5 fruit fly cellular contexts compared by ENCODE assay signal in the genomic region with DNA sequence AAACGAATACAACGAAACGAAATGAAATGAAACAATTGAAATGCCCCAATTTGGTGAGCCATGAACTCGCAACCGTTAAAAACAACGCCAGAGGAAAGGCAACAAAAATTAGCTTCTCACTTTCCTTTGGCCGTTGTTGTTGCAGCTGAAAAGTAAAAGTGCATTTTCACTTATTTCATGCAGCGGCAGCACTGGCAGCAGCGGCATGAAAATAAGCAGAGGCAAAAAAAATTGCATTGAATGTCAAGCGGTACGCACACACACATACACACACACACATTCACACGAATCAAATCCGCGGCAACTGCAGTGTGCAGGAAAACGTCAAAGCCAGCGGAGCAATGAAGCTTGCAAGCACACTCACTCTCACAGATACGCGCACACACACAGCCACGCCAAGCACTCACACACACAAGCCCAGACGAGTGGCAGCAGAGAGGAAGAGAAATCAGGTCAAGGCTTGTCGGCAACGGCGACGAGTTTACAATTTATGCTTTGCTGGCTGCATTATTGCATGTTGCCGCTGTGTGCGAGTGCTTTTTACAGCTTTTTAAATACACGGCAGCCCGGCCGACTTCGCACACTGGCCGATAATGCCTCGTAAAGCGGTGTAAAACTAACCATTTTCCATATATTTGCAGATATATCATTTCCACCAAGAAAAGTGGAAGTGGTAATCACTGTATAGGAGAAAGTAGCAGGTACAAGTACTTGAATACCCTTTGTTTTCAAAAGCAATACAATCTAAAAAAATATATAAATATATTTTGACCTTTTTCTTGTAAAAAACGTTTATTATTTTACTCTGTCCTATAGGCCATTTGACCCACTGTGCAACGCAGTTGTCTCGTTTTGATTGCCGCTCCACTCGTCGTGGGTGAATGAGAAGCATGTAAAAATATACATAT.
A peak's percentile ranks its signal among the peaks of the same experiment; 100 is the strongest.
TF ChIP-seq lines count a peak whose summit lies in the region.

No protein-coding gene starts in this region.

- TF ChIP-seq CTCF in whole organism, embryonic (GFP tag; optimal IDR thresholded peaks at IDR 0.05; lab: Kevin White, UChicago), result peak; percentile 34

TF ChIP-seq in whole organism, adult, 20 proteins besides CTCF, POLR2A, EP300 and RAD21:
- TF ChIP-seq Hr96 (GFP tag; optimal IDR thresholded peaks at IDR 0.05; lab: Kevin White, UChicago) (no peak), toe (GFP tag; optimal IDR thresholded peaks at IDR 0.05; lab: Kevin White, UChicago) (peak; percentile 20), kay (GFP tag; lab: Kevin White, UChicago; ENCODE audit: borderline replicate concordance) (peak; percentile 19), CG7101 (tag; optimal IDR thresholded peaks at IDR 0.05; lab: Kevin White, UChicago) (peak; percentile 49), CG12768 (GFP tag; optimal IDR thresholded peaks at IDR 0.05; lab: Kevin White, UChicago) (peak; percentile 75), CG33017 (tag; optimal IDR thresholded peaks at IDR 0.05; lab: Kevin White, UChicago) (peak; percentile 41), CG14711 (tag; optimal IDR thresholded peaks at IDR 0.05; lab: Kevin White, UChicago) (peak; percentile 41), cic (GFP tag; optimal IDR thresholded peaks at IDR 0.05; lab: Kevin White, UChicago) (peak; percentile 19), Mnt (GFP tag; optimal IDR thresholded peaks at IDR 0.05; lab: Kevin White, UChicago) (no peak), CG1620 (GFP tag; optimal IDR thresholded peaks at IDR 0.05; lab: Kevin White, UChicago) (no peak), bab1 (GFP tag; optimal IDR thresholded peaks at IDR 0.05; lab: Kevin White, UChicago) (peak; percentile 36), CG11617 (GFP tag; optimal IDR thresholded peaks at IDR 0.05; lab: Kevin White, UChicago) (peak; percentile 8), pad (GFP tag; optimal IDR thresholded peaks at IDR 0.05; lab: Kevin White, UChicago) (peak; percentile 51), tj (GFP tag; optimal IDR thresholded peaks at IDR 0.05; lab: Kevin White, UChicago) (peak; percentile 87), CG7045 (GFP tag; optimal IDR thresholded peaks at IDR 0.05; lab: Kevin White, UChicago) (peak; percentile 62), CG5204 (GFP tag; optimal IDR thresholded peaks at IDR 0.05; lab: Kevin White, UChicago) (no peak)

TF ChIP-seq in whole organism, embryonic, 481 proteins besides CTCF, POLR2A, EP300 and RAD21 (continues in another document):
- TF ChIP-seq CG18476 (GFP tag; optimal IDR thresholded peaks at IDR 0.05; lab: Kevin White, UChicago), result peak; percentile 30
- peak; percentile 22 for TF ChIP-seq CG15514 (GFP tag; optimal IDR thresholded peaks at IDR 0.05; lab: Kevin White, UChicago)
- TF ChIP-seq unpg (GFP tag; optimal IDR thresholded peaks at IDR 0.05; lab: Kevin White, UChicago), result peak; percentile 79
- no peak for TF ChIP-seq pita (GFP tag; optimal IDR thresholded peaks at IDR 0.05; lab: Kevin White, UChicago)
- no peak for TF ChIP-seq disco-r (GFP tag; optimal IDR thresholded peaks at IDR 0.05; lab: Kevin White, UChicago)
- peak; percentile 75 for TF ChIP-seq Xbp1 (GFP tag; optimal IDR thresholded peaks at IDR 0.05; lab: Kevin White, UChicago)
- TF ChIP-seq CG17912 (GFP tag; optimal IDR thresholded peaks at IDR 0.05; lab: Kevin White, UChicago), result peak; percentile 6
- TF ChIP-seq Mrtf (GFP tag; IDR thresholded peaks at IDR 0.05; lab: Robert Waterston, UW), result peak; percentile 53; the same call in 1 of the 3 replicates
- peak in 1 of 2 experiments; percentile 71 for TF ChIP-seq Hr78 (GFP tag; optimal IDR thresholded peaks at IDR 0.05; lab: Kevin White, UChicago)
- peak; percentile 64 for TF ChIP-seq Ada2b (GFP tag; IDR thresholded peaks at IDR 0.05; lab: Robert Waterston, UW)
- TF ChIP-seq maf-S (GFP tag; optimal IDR thresholded peaks at IDR 0.05; lab: Kevin White, UChicago), result no peak
- TF ChIP-seq CG10654 (GFP tag; optimal IDR thresholded peaks at IDR 0.05; lab: Kevin White, UChicago), result peak; percentile 62
- no peak for TF ChIP-seq cad (GFP tag; optimal IDR thresholded peaks at IDR 0.05; lab: Kevin White, UChicago)
- TF ChIP-seq CG9727 (GFP tag; optimal IDR thresholded peaks at IDR 0.05; lab: Kevin White, UChicago), result peak; percentile 30
- TF ChIP-seq mirr (GFP tag; optimal IDR thresholded peaks at IDR 0.05; lab: Kevin White, UChicago), result no peak
- TF ChIP-seq vvl (GFP tag; IDR thresholded peaks at IDR 0.05; lab: Robert Waterston, UW), result peak; percentile 81

TF ChIP-seq in whole organism, prepupa, 60 proteins besides CTCF, POLR2A, EP300 and RAD21 (continues in another document):
- peak; percentile 81 for TF ChIP-seq CG11902 (GFP tag; optimal IDR thresholded peaks at IDR 0.05; lab: Kevin White, UChicago)
- TF ChIP-seq CG16779 (tag; optimal IDR thresholded peaks at IDR 0.05; lab: Kevin White, UChicago), result peak; percentile 70
- peak; percentile 82 to 84 for TF ChIP-seq ss (GFP tag; optimal IDR thresholded peaks at IDR 0.05; lab: Kevin White, UChicago)
- peak; percentile 90 for TF ChIP-seq OdsH (GFP tag; optimal IDR thresholded peaks at IDR 0.05; lab: Kevin White, UChicago)
- no peak for TF ChIP-seq Hr38 (GFP tag; optimal IDR thresholded peaks at IDR 0.05; lab: Kevin White, UChicago)
- peak; percentile 76 for TF ChIP-seq CG11762 (GFP tag; optimal IDR thresholded peaks at IDR 0.05; lab: Kevin White, UChicago; ENCODE audit: insufficient read depth)
- peak; percentile 78 for TF ChIP-seq spab (GFP tag; optimal IDR thresholded peaks at IDR 0.05; lab: Kevin White, UChicago)
- TF ChIP-seq CG10631 (GFP tag; optimal IDR thresholded peaks at IDR 0.05; lab: Kevin White, UChicago), result peak; percentile 83
- peak; percentile 66 for TF ChIP-seq cyc (GFP tag; optimal IDR thresholded peaks at IDR 0.05; lab: Kevin White, UChicago)
- TF ChIP-seq Sox14 (GFP tag; optimal IDR thresholded peaks at IDR 0.05; lab: Kevin White, UChicago), result peak; percentile 72
- TF ChIP-seq Ets21C (GFP tag; optimal IDR thresholded peaks at IDR 0.05; lab: Kevin White, UChicago), result peak; percentile 58
- TF ChIP-seq CG3032 (tag; optimal IDR thresholded peaks at IDR 0.05; lab: Kevin White, UChicago), result peak; percentile 84
- peak; percentile 80 for TF ChIP-seq Met (GFP tag; optimal IDR thresholded peaks at IDR 0.05; lab: Kevin White, UChicago)
- TF ChIP-seq CG6792 (GFP tag; optimal IDR thresholded peaks at IDR 0.05; lab: Kevin White, UChicago), result peak; percentile 87
- peak; percentile 97 for TF ChIP-seq svp (GFP tag; lab: Kevin White, UChicago)
- TF ChIP-seq fd85E (GFP tag; optimal IDR thresholded peaks at IDR 0.05; lab: Kevin White, UChicago), result no peak
- TF ChIP-seq CG8319 (GFP tag; optimal IDR thresholded peaks at IDR 0.05; lab: Kevin White, UChicago), result peak; percentile 60

TF ChIP-seq in whole organism, pupa, 21 proteins besides CTCF, POLR2A, EP300 and RAD21 (continues in another document):
- TF ChIP-seq CG17806 (tag; optimal IDR thresholded peaks at IDR 0.05; lab: Kevin White, UChicago) (peak; percentile 78), EcR (GFP tag; optimal IDR thresholded peaks at IDR 0.05; lab: Kevin White, UChicago) (peak; percentile 95), Snoo (tag; optimal IDR thresholded peaks at IDR 0.05; lab: Kevin White, UChicago) (peak; percentile 82), D1 (tag; optimal IDR thresholded peaks at IDR 0.05; lab: Kevin White, UChicago) (peak; percentile 59), CG8301 (tag; optimal IDR thresholded peaks at IDR 0.05; lab: Kevin White, UChicago) (peak; percentile 74), CG10348 (GFP tag; IDR thresholded peaks at IDR 0.05; lab: Robert Waterston, UW) (peak; percentile 68; the same call in 1 of the 2 replicates), CG9948 (tag; optimal IDR thresholded peaks at IDR 0.05; lab: Kevin White, UChicago) (peak; percentile 80), CG13204 (GFP tag; optimal IDR thresholded peaks at IDR 0.05; lab: Kevin White, UChicago) (peak; percentile 92), CG32121 (GFP tag; IDR thresholded peaks at IDR 0.05; lab: Robert Waterston, UW) (peak; percentile 88), Pif1A (GFP tag; optimal IDR thresholded peaks at IDR 0.05; lab: Kevin White, UChicago) (peak; percentile 80), Pif1B (GFP tag; optimal IDR thresholded peaks at IDR 0.05; lab: Kevin White, UChicago) (peak; percentile 83), CG8159 (tag; optimal IDR thresholded peaks at IDR 0.05; lab: Kevin White, UChicago) (peak; percentile 89), rn (GFP tag; IDR thresholded peaks at IDR 0.05; lab: Robert Waterston, UW) (peak; percentile 65), fd96Ca (GFP tag; IDR thresholded peaks at IDR 0.05; lab: Robert Waterston, UW) (peak; percentile 79), CG14655 (GFP tag; optimal IDR thresholded peaks at IDR 0.05; lab: Kevin White, UChicago) (peak; percentile 75), CG12605 (GFP tag; IDR thresholded peaks at IDR 0.05; lab: Robert Waterston, UW) (no peak; the same call in 1 of the 2 replicates), CG4496 (GFP tag; IDR thresholded peaks at IDR 0.05; lab: Robert Waterston, UW) (peak; percentile 76)

TF ChIP-seq in whole organism, wandering third instar larva, 38 proteins besides CTCF, POLR2A, EP300 and RAD21 (continues in another document):
- no peak for TF ChIP-seq tai (GFP tag; optimal IDR thresholded peaks at IDR 0.05; lab: Kevin White, UChicago)
- peak; percentile 45 for TF ChIP-seq ey (GFP tag; optimal IDR thresholded peaks at IDR 0.05; lab: Kevin White, UChicago)
- TF ChIP-seq dl (GFP tag; optimal IDR thresholded peaks at IDR 0.05; lab: Kevin White, UChicago; ENCODE audit: insufficient read depth in 1 of 2, partially characterized antibody in 2 of 2), result peak in 1 of 2 experiments; percentile 29
- TF ChIP-seq GATAd (GFP tag; optimal IDR thresholded peaks at IDR 0.05; lab: Kevin White, UChicago), result no peak
- peak; percentile 69 for TF ChIP-seq Sp1 (GFP tag; optimal IDR thresholded peaks at IDR 0.05; lab: Kevin White, UChicago)
- peak; percentile 24 for TF ChIP-seq CG9705 (GFP tag; optimal IDR thresholded peaks at IDR 0.05; lab: Kevin White, UChicago)
- TF ChIP-seq fru (GFP tag; optimal IDR thresholded peaks at IDR 0.05; lab: Kevin White, UChicago), result peak; percentile 76
- peak; percentile 78 for TF ChIP-seq rgr (GFP tag; optimal IDR thresholded peaks at IDR 0.05; lab: Kevin White, UChicago)
- TF ChIP-seq Vsx2 (GFP tag; optimal IDR thresholded peaks at IDR 0.05; lab: Kevin White, UChicago; ENCODE audit: partially characterized antibody), result no peak
- peak; percentile 53 for TF ChIP-seq Hnf4 (GFP tag; optimal IDR thresholded peaks at IDR 0.05; lab: Kevin White, UChicago)
- peak; percentile 80 for TF ChIP-seq psq (GFP tag; optimal IDR thresholded peaks at IDR 0.05; lab: Kevin White, UChicago)
- peak; percentile 62 for TF ChIP-seq Dfd (GFP tag; optimal IDR thresholded peaks at IDR 0.05; lab: Kevin White, UChicago)
- no peak for TF ChIP-seq dsf (GFP tag; optimal IDR thresholded peaks at IDR 0.05; lab: Kevin White, UChicago; ENCODE audit: borderline replicate concordance)
- no peak for TF ChIP-seq CG32264 (GFP tag; optimal IDR thresholded peaks at IDR 0.05; lab: Kevin White, UChicago)
- TF ChIP-seq Hr83 (GFP tag; optimal IDR thresholded peaks at IDR 0.05; lab: Kevin White, UChicago; ENCODE audit: poor library complexity, severe bottlenecking), result peak; percentile 14
- peak; percentile 61 for TF ChIP-seq N (GFP tag; optimal IDR thresholded peaks at IDR 0.05; lab: Kevin White, UChicago)
- TF ChIP-seq brk (GFP tag; optimal IDR thresholded peaks at IDR 0.05; lab: Kevin White, UChicago), result peak; percentile 11
- TF ChIP-seq sage (GFP tag; optimal IDR thresholded peaks at IDR 0.05; lab: Kevin White, UChicago), result peak; percentile 57
- no peak for TF ChIP-seq usp (GFP tag; optimal IDR thresholded peaks at IDR 0.05; lab: Kevin White, UChicago)
